Fruit fly (Drosophila melanogaster) whole organism: ENCODE results near the gene CG15754.

Experiments used
- CG8478 ChIP-seq: fragments of >200 bp; optimal IDR thresholded peaks from 2 replicates; lab custom pipeline; 2018; ENCODE audit warnings: inconsistent platforms
- Dll ChIP-seq: fragments of >200 bp; optimal IDR thresholded peaks from 2 replicates; lab custom pipeline; 2017
- pan ChIP-seq: fragments of >200 bp; optimal IDR thresholded peaks from 2 replicates; lab custom pipeline; 2017
- psq ChIP-seq: fragments of >200 bp; optimal IDR thresholded peaks from 2 replicates; lab custom pipeline; 2017

DNA sequence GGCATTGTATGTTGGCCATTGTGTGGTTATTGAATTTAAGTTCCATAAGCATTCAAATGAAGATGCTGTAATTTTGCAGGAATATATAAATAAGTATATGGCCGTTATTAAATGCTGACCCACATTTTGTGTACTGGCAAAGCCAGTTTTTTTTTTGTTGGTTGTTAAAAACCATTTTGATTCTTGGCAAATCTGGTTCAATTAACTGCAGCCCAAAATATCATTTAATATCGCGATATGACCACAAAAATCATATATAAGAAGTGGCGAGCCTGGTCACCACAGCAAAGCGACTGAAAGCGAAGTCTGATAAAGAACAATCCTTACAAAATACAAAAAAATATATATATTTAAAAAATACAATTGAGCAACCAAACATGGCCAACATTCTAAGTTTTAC lies 28.4 kb downstream of the CG15754 start, which contains the start of gene CG32631:
- TF ChIP-seq pan (lab: Kevin White, UChicago): no peak
- no peak for TF ChIP-seq CG8478 (lab: Kevin White, UChicago)
- TF ChIP-seq psq: no peak
- no peak for TF ChIP-seq Dll (lab: Kevin White, UChicago)
